Fruit fly (Drosophila melanogaster) whole organism, embryonic: ENCODE measurements around the gene Top3beta.
A peak's percentile ranks its signal among the peaks of the same experiment; 100 is the strongest.

ENCODE experiments used
- Awh ChIP-seq: fragments of 200-800 bp; sonication (Bioruptor generic); IDR thresholded peaks from 2 replicates; pipeline ENCODE4, ENCODE4 v1.3.6; 2022; ENCODE audit warnings: missing biosample characterization, missing genetic modification characterization
- B-H2 ChIP-seq: fragments of 200-800 bp; sonication (Bioruptor generic); optimal IDR thresholded peaks from 2 replicates; lab custom pipeline; 2018; ENCODE audit warnings: missing biosample characterization, mild to moderate bottlenecking, missing genetic modification characterization
- BEAF-32 ChIP-seq: fragments of 200-800 bp; sonication (Bioruptor generic); optimal IDR thresholded peaks from 3 replicates; lab custom pipeline; 2017; ENCODE audit warnings: missing biosample characterization, missing genetic modification characterization, mild to moderate bottlenecking, moderate library complexity, missing genetic modification reagents
- C15 ChIP-seq: fragments of 200-800 bp; sonication (Bioruptor generic); IDR thresholded peaks from 3 replicates; pipeline ENCODE4 v1.3.6; 2022; ENCODE audit warnings: missing biosample characterization, missing genetic modification characterization
- CG10462 ChIP-seq: fragments of 200-800 bp; sonication (Bioruptor generic); optimal IDR thresholded peaks from 2 replicates; lab custom pipeline; 2016; ENCODE audit warnings: missing biosample characterization, missing genetic modification characterization
- CG10959 ChIP-seq: fragments of 200-800 bp; sonication (Bioruptor generic); IDR thresholded peaks from 2 replicates; pipeline ENCODE4 v1.3.6; 2022; ENCODE audit warnings: missing biosample characterization, missing genetic modification characterization
- CG11560 ChIP-seq: fragments of 200-800 bp; sonication (Bioruptor generic); IDR thresholded peaks from 3 replicates; pipeline ENCODE4 v1.3.6; 2022; ENCODE audit warnings: missing biosample characterization, missing genetic modification characterization
- CG13296 ChIP-seq: fragments of 200-800 bp; sonication (Bioruptor generic); optimal IDR thresholded peaks from 3 replicates; lab custom pipeline; 2018; ENCODE audit warnings: missing biosample characterization, mild to moderate bottlenecking, missing genetic modification characterization
- CG13424 ChIP-seq: fragments of 200-800 bp; sonication (Bioruptor generic); optimal IDR thresholded peaks from 2 replicates; lab custom pipeline; 2019; ENCODE audit warnings: missing biosample characterization, mild to moderate bottlenecking, missing genetic modification characterization, moderate library complexity
- CG14860 ChIP-seq: fragments of 200-800 bp; sonication (Bioruptor generic); IDR thresholded peaks from 3 replicates; pipeline ENCODE4 v1.3.6; 2022; ENCODE audit warnings: missing biosample characterization, missing genetic modification characterization; ENCODE audit not compliant: partially characterized antibody
- CG15696 ChIP-seq: fragments of 200-800 bp; sonication (Bioruptor generic); optimal IDR thresholded peaks from 2 replicates; lab custom pipeline; 2019; ENCODE audit warnings: missing biosample characterization, mild to moderate bottlenecking, missing genetic modification characterization, moderate library complexity
- CG1647 ChIP-seq: fragments of 200-800 bp; sonication (Bioruptor generic); optimal IDR thresholded peaks from 3 replicates; lab custom pipeline; 2016; ENCODE audit warnings: missing biosample characterization, missing genetic modification characterization
- CG17829 ChIP-seq: fragments of 200-800 bp; optimal IDR thresholded peaks from 2 replicates; lab custom pipeline; 2019; ENCODE audit warnings: missing biosample characterization, mild to moderate bottlenecking, missing genetic modification characterization, moderate library complexity
- CG18476 ChIP-seq: fragments of 200-800 bp; sonication (Bioruptor generic); optimal IDR thresholded peaks from 2 replicates; lab custom pipeline; 2016; ENCODE audit warnings: missing biosample characterization, mild to moderate bottlenecking, missing genetic modification characterization
- CG2199 ChIP-seq: fragments of 200-800 bp; sonication (Bioruptor generic); IDR thresholded peaks from 3 replicates; pipeline ENCODE4 v1.3.6; 2022; ENCODE audit warnings: missing biosample characterization, missing genetic modification characterization
- CG2202 ChIP-seq: fragments of 200-800 bp; sonication (Bioruptor generic); optimal IDR thresholded peaks from 2 replicates; lab custom pipeline; 2018; ENCODE audit warnings: missing biosample characterization, mild to moderate bottlenecking, missing genetic modification characterization
- CG30431 ChIP-seq: fragments of 200-800 bp; sonication (Bioruptor generic); optimal IDR thresholded peaks from 2 replicates; lab custom pipeline; 2017; ENCODE audit warnings: missing biosample characterization, missing genetic modification characterization
- CG3838 ChIP-seq: fragments of 200-800 bp; sonication (Bioruptor generic); optimal IDR thresholded peaks from 3 replicates; lab custom pipeline; 2016; ENCODE audit warnings: missing biosample characterization, missing genetic modification characterization
- CG6689 ChIP-seq: fragments of 200-800 bp; sonication (Bioruptor generic); IDR thresholded peaks from 2 replicates; pipeline ENCODE4 v1.3.6; 2022; ENCODE audit warnings: missing biosample characterization, missing genetic modification characterization
- CG7928 ChIP-seq: fragments of 200-800 bp; sonication (Bioruptor generic); optimal IDR thresholded peaks from 2 replicates; lab custom pipeline; 2017; ENCODE audit warnings: missing biosample characterization, mild to moderate bottlenecking, missing genetic modification characterization
- Dip2 ChIP-seq: fragments of 200-800 bp; sonication (Bioruptor generic); IDR thresholded peaks from 2 replicates; pipeline ENCODE4 v1.3.6; 2022; ENCODE audit warnings: missing biosample characterization, missing genetic modification characterization
- Dref ChIP-seq: fragments of 200-800 bp; sonication (Bioruptor generic); IDR thresholded peaks from 2 replicates; pipeline ENCODE4 v1.3.6; 2022; ENCODE audit warnings: missing biosample characterization, missing genetic modification characterization
- HLHmδ ChIP-seq: fragments of 200-800 bp; sonication (Bioruptor generic); optimal IDR thresholded peaks from 2 replicates; lab custom pipeline; 2018; ENCODE audit warnings: missing biosample characterization, mild to moderate bottlenecking, missing genetic modification characterization, moderate library complexity
- HmgZ ChIP-seq: fragments of 200-800 bp; sonication (Bioruptor generic); optimal IDR thresholded peaks from 2 replicates; lab custom pipeline; 2018; ENCODE audit warnings: missing biosample characterization, mild to moderate bottlenecking, missing genetic modification characterization
- Hr3 ChIP-seq: fragments of 200-800 bp; sonication (Bioruptor generic); optimal IDR thresholded peaks from 3 replicates; lab custom pipeline; 2016; ENCODE audit warnings: missing biosample characterization, missing genetic modification characterization
- Hsf ChIP-seq: fragments of 200-800 bp; sonication (Bioruptor generic); optimal IDR thresholded peaks from 3 replicates; lab custom pipeline; 2016; ENCODE audit warnings: missing biosample characterization, missing genetic modification characterization
- Jarid2 ChIP-seq: fragments of 200-800 bp; sonication (Bioruptor generic); optimal IDR thresholded peaks from 3 replicates; lab custom pipeline; 2017; ENCODE audit warnings: mild to moderate bottlenecking, missing biosample characterization, missing genetic modification reagents, missing genetic modification characterization
- Lim3 ChIP-seq: fragments of 200-800 bp; sonication (Bioruptor generic); IDR thresholded peaks from 2 replicates; pipeline ENCODE4 v1.3.6; 2022; ENCODE audit warnings: missing biosample characterization, missing genetic modification characterization
- Mad ChIP-seq: fragments of 200-800 bp; sonication (Bioruptor generic); optimal IDR thresholded peaks from 2 replicates; lab custom pipeline; 2016; ENCODE audit warnings: missing biosample characterization, missing genetic modification characterization
- Myb ChIP-seq: fragments of 200-800 bp; sonication (Bioruptor generic); optimal IDR thresholded peaks from 2 replicates; lab custom pipeline; 2016; ENCODE audit warnings: missing biosample characterization, missing genetic modification characterization
- Nf-YC ChIP-seq: fragments of 200-800 bp; optimal IDR thresholded peaks from 3 replicates; lab custom pipeline; 2019; ENCODE audit warnings: missing biosample characterization, mild to moderate bottlenecking, missing genetic modification characterization, moderate library complexity
- Oli ChIP-seq: fragments of 200-800 bp; sonication (Bioruptor generic); optimal IDR thresholded peaks from 2 replicates; lab custom pipeline; 2018; ENCODE audit warnings: missing biosample characterization, mild to moderate bottlenecking, missing genetic modification characterization, moderate library complexity
- Rfx ChIP-seq: fragments of 200-800 bp; sonication (Bioruptor generic); IDR thresholded peaks from 2 replicates; pipeline ENCODE4 v1.3.6; 2022; ENCODE audit warnings: missing biosample characterization, missing genetic modification characterization
- Sin3A ChIP-seq: fragments of >200 bp; optimal IDR thresholded peaks from 2 replicates; lab custom pipeline; 2018
- Trl ChIP-seq, 3 experiments: fragments of >200 bp in 2 of 3; fragments of 200-800 bp in 1 of 3; sonication (Bioruptor generic) in 1 of 3; optimal IDR thresholded peaks; 2 replicates in 1 of 3; 3 replicates in 2 of 3; lab custom pipeline; 2016 to 2017; ENCODE audit warnings: missing biosample characterization in 1 of 3, missing genetic modification characterization in 1 of 3
- dati ChIP-seq: fragments of 200-800 bp; sonication (Bioruptor generic); IDR thresholded peaks from 2 replicates; pipeline ENCODE4 v1.3.6; 2022; ENCODE audit warnings: missing biosample characterization, missing genetic modification characterization
- eve ChIP-seq, 2 experiments: fragments of >200 bp; optimal IDR thresholded peaks; 2 replicates each; lab custom pipeline; 2017; ENCODE audit warnings: missing biosample characterization in 2 of 2, missing genetic modification characterization in 2 of 2
- hbn ChIP-seq: fragments of 200-800 bp; sonication (Bioruptor generic); IDR thresholded peaks from 2 replicates; pipeline ENCODE4 v1.3.6; 2022; ENCODE audit warnings: missing biosample characterization, missing genetic modification characterization; ENCODE audit not compliant: partially characterized antibody
- ind ChIP-seq: fragments of 200-800 bp; sonication (Bioruptor generic); optimal IDR thresholded peaks from 3 replicates; lab custom pipeline; 2016; ENCODE audit warnings: missing biosample characterization, missing genetic modification characterization
- lilli ChIP-seq: fragments of 200-800 bp; sonication (Bioruptor generic); optimal IDR thresholded peaks from 3 replicates; lab custom pipeline; 2016; ENCODE audit warnings: missing biosample characterization, missing genetic modification characterization
- odd ChIP-seq: fragments of 200-800 bp; sonication (Bioruptor generic); optimal IDR thresholded peaks from 2 replicates; lab custom pipeline; 2017; ENCODE audit warnings: missing biosample characterization, mild to moderate bottlenecking, missing genetic modification characterization
- pfk ChIP-seq: fragments of 200-800 bp; sonication (Bioruptor generic); optimal IDR thresholded peaks from 2 replicates; lab custom pipeline; 2018; ENCODE audit warnings: missing biosample characterization, mild to moderate bottlenecking, missing genetic modification characterization, moderate library complexity
- phol ChIP-seq: fragments of 200-800 bp; sonication (Bioruptor generic); optimal IDR thresholded peaks from 3 replicates; lab custom pipeline; 2018; ENCODE audit warnings: missing biosample characterization, mild to moderate bottlenecking, missing genetic modification characterization, moderate library complexity
- pnt ChIP-seq: fragments of 200-800 bp; sonication (Bioruptor generic); optimal IDR thresholded peaks from 3 replicates; lab custom pipeline; 2016; ENCODE audit warnings: missing biosample characterization, missing genetic modification characterization
- pum ChIP-seq: fragments of 200-800 bp; sonication (Bioruptor generic); optimal IDR thresholded peaks from 2 replicates; lab custom pipeline; 2016; ENCODE audit warnings: missing biosample characterization, missing genetic modification characterization
- ranshi ChIP-seq: fragments of 200-800 bp; sonication (Bioruptor generic); IDR thresholded peaks from 2 replicates; pipeline ENCODE4 v1.3.6; 2022; ENCODE audit warnings: missing biosample characterization, missing genetic modification characterization
- shn ChIP-seq: fragments of 200-800 bp; sonication (Bioruptor generic); optimal IDR thresholded peaks from 3 replicates; lab custom pipeline; 2016; ENCODE audit warnings: missing biosample characterization, missing genetic modification characterization
- sna ChIP-seq: fragments of 200-800 bp; sonication (Bioruptor generic); IDR thresholded peaks from 2 replicates; pipeline ENCODE4 v1.3.6; 2022; ENCODE audit warnings: missing biosample characterization, missing genetic modification characterization; ENCODE audit not compliant: partially characterized antibody
- tna ChIP-seq: fragments of 200-800 bp; sonication (Bioruptor generic); IDR thresholded peaks from 2 replicates; pipeline ENCODE4 v1.3.6; 2022; ENCODE audit warnings: missing biosample characterization, missing genetic modification characterization; ENCODE audit not compliant: partially characterized antibody
- tx ChIP-seq: fragments of 200-800 bp; sonication (Bioruptor generic); optimal IDR thresholded peaks from 2 replicates; lab custom pipeline; 2016; ENCODE audit warnings: missing biosample characterization, missing genetic modification characterization

Top3beta gene

DNA sequence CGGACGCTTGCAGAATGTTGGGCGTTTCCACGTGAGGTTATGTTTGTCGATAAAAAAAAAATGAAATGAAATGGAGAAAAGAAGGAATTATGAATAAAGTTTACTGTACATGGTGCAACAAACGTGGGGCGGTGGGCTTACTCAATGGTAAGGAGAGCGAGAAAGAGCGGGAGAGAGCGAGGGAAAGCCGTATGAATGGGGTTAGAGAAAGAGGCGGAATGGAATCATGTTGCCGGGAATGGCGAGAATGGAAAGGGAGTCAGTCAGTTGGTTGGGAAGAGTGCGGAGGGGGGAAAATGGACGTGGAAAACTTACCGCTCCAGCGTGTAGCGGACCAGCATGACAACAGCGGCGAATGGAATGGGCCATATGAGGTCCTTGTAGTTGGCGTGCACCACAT lies 21.7 kb downstream of the Top3beta start (continued):
- TF ChIP-seq CG7928 (GFP tag; lab: Kevin White, UChicago) (no peak), Sin3A (lab: Kevin White, UChicago) (no peak), Oli (no peak), CG14860 (no peak), CG10462 (GFP tag; lab: Kevin White, UChicago) (no peak), Dref (GFP tag; lab: Robert Waterston, UW) (no peak), ranshi (no peak), phol (tag; lab: Kevin White, UChicago) (no peak), Myb (GFP tag; lab: Kevin White, UChicago) (no peak)

DNA sequence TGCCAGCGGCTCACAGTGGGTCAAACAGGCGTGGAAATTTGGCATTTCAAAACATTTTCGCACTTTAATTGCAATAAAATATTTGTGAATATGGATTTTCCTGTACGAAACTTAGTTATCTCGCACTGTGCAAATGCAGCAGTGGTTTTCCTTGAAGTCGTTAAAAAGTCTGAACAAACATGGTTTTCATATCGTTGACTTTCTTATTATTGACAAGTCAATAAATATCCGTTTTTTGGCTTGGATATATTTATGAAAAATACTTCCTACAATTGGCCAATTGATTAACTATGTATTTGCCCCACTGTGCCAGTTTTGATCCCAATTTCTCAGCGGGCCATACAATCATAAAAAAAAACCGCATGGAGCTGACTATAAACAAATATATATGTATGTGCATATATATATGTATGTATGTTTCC lies 22.3 kb downstream of the Top3beta start:
- peak; percentile 96 for TF ChIP-seq Hr3 (GFP tag; lab: Kevin White, UChicago)
- peak; percentile 85 for TF ChIP-seq Nf-YC
- TF ChIP-seq CG3838, result peak; percentile 86
- peak; percentile 65 for TF ChIP-seq Dip2 (GFP tag; lab: Robert Waterston, UW)
- peak; percentile 93 for TF ChIP-seq CG1647 (GFP tag; lab: Kevin White, UChicago)
- peak; percentile 95 for TF ChIP-seq Mad
- peak; percentile 97 for TF ChIP-seq pnt (GFP tag; lab: Kevin White, UChicago)
- TF ChIP-seq eve (GFP tag; optimal IDR thresholded peaks at IDR 0.05; lab: Kevin White, UChicago), result no peak
- peak; percentile 94 for TF ChIP-seq tx (GFP tag; lab: Kevin White, UChicago)
- TF ChIP-seq CG13424 (tag; lab: Kevin White, UChicago), result peak; percentile 97
- peak; percentile 96 for TF ChIP-seq lilli (GFP tag; lab: Kevin White, UChicago)
- TF ChIP-seq HmgZ (tag; lab: Kevin White, UChicago), result peak; percentile 96
- peak; percentile 82 for TF ChIP-seq CG2202 (tag; lab: Kevin White, UChicago)
- peak; percentile 95 for TF ChIP-seq odd (GFP tag; lab: Kevin White, UChicago)
- TF ChIP-seq Hsf, result peak; percentile 97
- TF ChIP-seq pfk (GFP tag; lab: Kevin White, UChicago), result no peak
- TF ChIP-seq CG15696 (tag; lab: Kevin White, UChicago), result peak; percentile 81
- TF ChIP-seq tna, result no peak
- peak; percentile 96 for TF ChIP-seq shn (GFP tag; lab: Kevin White, UChicago)
- 0 out of 2 replicates have a peak, but pooled peaks have one; percentile 33 for TF ChIP-seq sna (GFP tag; lab: Robert Waterston, UW)
- no peak for TF ChIP-seq Trl (optimal IDR thresholded peaks at IDR 0.05; lab: Kevin White, UChicago)
- TF ChIP-seq Trl (GFP tag; optimal IDR thresholded peaks at IDR 0.05; lab: Kevin White, UChicago), result peak; percentile 96
- TF ChIP-seq pum (GFP tag; lab: Kevin White, UChicago), result peak; percentile 96
- TF ChIP-seq CG30431 (GFP tag; lab: Kevin White, UChicago), result peak; percentile 94
- TF ChIP-seq CG6689, result peak; percentile 97
- TF ChIP-seq HLHmδ (GFP tag; lab: Kevin White, UChicago), result no peak
- peak; percentile 90 for TF ChIP-seq CG10959
- TF ChIP-seq CG13296 (GFP tag; lab: Kevin White, UChicago), result peak; percentile 95
- TF ChIP-seq CG7928 (GFP tag; lab: Kevin White, UChicago), result peak; percentile 66
- peak; percentile 82 for TF ChIP-seq C15 (GFP tag; lab: Robert Waterston, UW)
- peak; percentile 7 for TF ChIP-seq BEAF-32 (GFP tag; lab: Kevin White, UChicago)
- TF ChIP-seq dati (GFP tag; lab: Robert Waterston, UW), result peak; percentile 83
- peak; percentile 87 for TF ChIP-seq Lim3 (GFP tag; lab: Robert Waterston, UW)
- peak; percentile 96 for TF ChIP-seq CG17829
- TF ChIP-seq Rfx, result peak; percentile 88
- TF ChIP-seq B-H2 (GFP tag; lab: Kevin White, UChicago), result peak; percentile 67
- TF ChIP-seq Awh (GFP tag; lab: Robert Waterston, UW), result peak; percentile 93
- peak; percentile 85 for TF ChIP-seq Jarid2 (GFP tag; lab: Kevin White, UChicago)
- peak; percentile 88 for TF ChIP-seq CG11560 (tag; lab: Robert Waterston, UW)
- no peak for TF ChIP-seq hbn (GFP tag; lab: Robert Waterston, UW)
- TF ChIP-seq ind (GFP tag; lab: Kevin White, UChicago), result peak; percentile 95
- TF ChIP-seq CG2199, result peak; percentile 81; the same call in 2 of the 3 replicates
- peak; percentile 95 for TF ChIP-seq CG18476 (GFP tag; lab: Kevin White, UChicago)
